Fruit fly (Drosophila melanogaster) whole organism, embryonic: ENCODE results near the gene CG13766.

Experiments
- Adf1 ChIP-seq: fragments of 200-800 bp; sonication (Bioruptor generic); IDR thresholded peaks from 2 replicates; pipeline ENCODE4 v1.3.6; 2022; ENCODE audit warnings: missing biosample characterization, missing genetic modification characterization
- Atf3 ChIP-seq: fragments of 200-800 bp; sonication (Bioruptor generic); optimal IDR thresholded peaks from 3 replicates; lab custom pipeline; 2016; ENCODE audit warnings: missing biosample characterization, missing genetic modification characterization
- B-H1 ChIP-seq: fragments of 200-800 bp; sonication (Bioruptor generic); IDR thresholded peaks from 3 replicates; pipeline ENCODE4 v1.3.6; 2022; ENCODE audit warnings: missing biosample characterization, missing genetic modification characterization
- B-H2 ChIP-seq: fragments of 200-800 bp; sonication (Bioruptor generic); optimal IDR thresholded peaks from 2 replicates; lab custom pipeline; 2018; ENCODE audit warnings: missing biosample characterization, mild to moderate bottlenecking, missing genetic modification characterization
- Blimp-1 ChIP-seq: fragments of 200-800 bp; sonication (Bioruptor generic); optimal IDR thresholded peaks from 3 replicates; lab custom pipeline; 2018; ENCODE audit warnings: missing biosample characterization, missing genetic modification characterization, mild to moderate bottlenecking, moderate library complexity, missing genetic modification reagents
- BtbVII ChIP-seq: fragments of 200-800 bp; sonication (Bioruptor generic); optimal IDR thresholded peaks from 3 replicates; lab custom pipeline; 2017; ENCODE audit warnings: missing biosample characterization, mild to moderate bottlenecking, missing genetic modification characterization
- CG10543 ChIP-seq: fragments of 200-800 bp; sonication (Bioruptor generic); optimal IDR thresholded peaks from 3 replicates; lab custom pipeline; 2017; ENCODE audit warnings: missing biosample characterization, mild to moderate bottlenecking, missing genetic modification characterization, moderate library complexity
- CG10959 ChIP-seq: fragments of 200-800 bp; sonication (Bioruptor generic); IDR thresholded peaks from 2 replicates; pipeline ENCODE4 v1.3.6; 2022; ENCODE audit warnings: missing biosample characterization, missing genetic modification characterization
- CG11504 ChIP-seq: fragments of 200-800 bp; sonication (Bioruptor generic); optimal IDR thresholded peaks from 3 replicates; lab custom pipeline; 2019; ENCODE audit warnings: missing biosample characterization, mild to moderate bottlenecking, missing genetic modification characterization, moderate library complexity
- CG14667 ChIP-seq: fragments of 200-800 bp; sonication (Bioruptor generic); IDR thresholded peaks from 2 replicates; pipeline ENCODE4 v1.3.6; 2022; ENCODE audit warnings: missing biosample characterization, missing genetic modification characterization
- CG17328 ChIP-seq: fragments of 200-800 bp; sonication (Bioruptor generic); IDR thresholded peaks from 2 replicates; pipeline ENCODE4 v1.3.6; 2022; ENCODE audit warnings: missing biosample characterization, missing genetic modification characterization
- CG3163 ChIP-seq: fragments of 200-800 bp; sonication (Bioruptor generic); optimal IDR thresholded peaks from 3 replicates; lab custom pipeline; 2016; ENCODE audit warnings: missing biosample characterization, missing genetic modification characterization
- CG3281 ChIP-seq: fragments of 200-800 bp; sonication (Bioruptor generic); optimal IDR thresholded peaks from 3 replicates; lab custom pipeline; 2017; ENCODE audit warnings: missing biosample characterization, mild to moderate bottlenecking, missing genetic modification characterization
- CG34224 ChIP-seq: fragments of 200-800 bp; sonication (Bioruptor generic); IDR thresholded peaks from 3 replicates; pipeline ENCODE4 v1.3.6; 2022; ENCODE audit warnings: missing biosample characterization, missing genetic modification characterization; ENCODE audit not compliant: partially characterized antibody
- CG43689 ChIP-seq: fragments of 200-800 bp; sonication (Bioruptor generic); IDR thresholded peaks from 2 replicates; pipeline ENCODE4 v1.3.6; 2022; ENCODE audit warnings: missing biosample characterization, missing genetic modification characterization
- CG7786 ChIP-seq: fragments of 200-800 bp; sonication (Bioruptor generic); optimal IDR thresholded peaks from 2 replicates; lab custom pipeline; 2016; ENCODE audit warnings: missing biosample characterization, missing genetic modification characterization
- CG8388 ChIP-seq: fragments of 200-800 bp; sonication (Bioruptor generic); optimal IDR thresholded peaks from 2 replicates; lab custom pipeline; 2019; ENCODE audit warnings: missing biosample characterization, mild to moderate bottlenecking, missing genetic modification characterization, moderate library complexity
- CTCF ChIP-seq: fragments of 200-800 bp; sonication (Bioruptor generic); optimal IDR thresholded peaks from 2 replicates; lab custom pipeline; 2017; ENCODE audit warnings: missing biosample characterization, mild to moderate bottlenecking, missing genetic modification characterization, moderate library complexity
- Chrac-16 ChIP-seq: fragments of 200-800 bp; sonication (Bioruptor generic); optimal IDR thresholded peaks from 3 replicates; lab custom pipeline; 2016; ENCODE audit warnings: missing biosample characterization, missing genetic modification characterization
- D ChIP-seq, 2 experiments: fragments of 200-800 bp in 1 of 2; fragments of >200 bp in 1 of 2; sonication (Bioruptor generic) in 1 of 2; optimal IDR thresholded peaks; 2 replicates in 1 of 2; 3 replicates in 1 of 2; lab custom pipeline; 2017; ENCODE audit warnings: mild to moderate bottlenecking in 1 of 2, missing biosample characterization in 1 of 2, missing genetic modification characterization in 1 of 2, missing genetic modification reagents in 1 of 2
- D19B ChIP-seq: fragments of 200-800 bp; sonication (Bioruptor generic); optimal IDR thresholded peaks from 2 replicates; lab custom pipeline; 2017; ENCODE audit warnings: missing biosample characterization, mild to moderate bottlenecking, missing genetic modification characterization
- E2f2 ChIP-seq: fragments of 200-800 bp; sonication (Bioruptor generic); IDR thresholded peaks from 2 replicates; pipeline ENCODE4 v1.3.6; 2022; ENCODE audit warnings: missing biosample characterization, missing genetic modification characterization
- Hr78 ChIP-seq, 2 experiments: fragments of 200-800 bp in 1 of 2; fragments of >200 bp in 1 of 2; sonication (Bioruptor generic) in 1 of 2; optimal IDR thresholded peaks; 2 replicates each; lab custom pipeline; 2017 to 2019; ENCODE audit warnings: missing biosample characterization in 2 of 2, missing genetic modification characterization in 2 of 2, mild to moderate bottlenecking in 1 of 2, moderate library complexity in 1 of 2
- Med ChIP-seq: fragments of 200-800 bp; sonication (Bioruptor generic); peaks from one replicate; lab custom pipeline; 2016; ENCODE audit warnings: missing biosample characterization, missing genetic modification characterization, mild to moderate bottlenecking, inconsistent platforms, moderate library complexity
- Meics ChIP-seq: fragments of 200-800 bp; sonication (Bioruptor generic); optimal IDR thresholded peaks from 2 replicates; lab custom pipeline; 2017; ENCODE audit warnings: missing biosample characterization, mild to moderate bottlenecking, missing genetic modification characterization
- NC2α ChIP-seq: fragments of 200-800 bp; sonication (Bioruptor generic); optimal IDR thresholded peaks from 2 replicates; lab custom pipeline; 2016; ENCODE audit warnings: missing biosample characterization, missing genetic modification characterization
- Nf-YC ChIP-seq: fragments of 200-800 bp; optimal IDR thresholded peaks from 3 replicates; lab custom pipeline; 2019; ENCODE audit warnings: missing biosample characterization, mild to moderate bottlenecking, missing genetic modification characterization, moderate library complexity
- Opbp ChIP-seq: fragments of 200-800 bp; sonication (Bioruptor generic); IDR thresholded peaks from 3 replicates; pipeline ENCODE4 v1.3.6; 2022; ENCODE audit warnings: missing biosample characterization, missing genetic modification characterization; ENCODE audit not compliant: partially characterized antibody
- Pdp1 ChIP-seq, 2 experiments: fragments of 200-800 bp; sonication (Bioruptor generic); optimal IDR thresholded peaks; 3 replicates each; lab custom pipeline; 2016; ENCODE audit warnings: missing biosample characterization in 2 of 2, missing genetic modification characterization in 2 of 2, mild to moderate bottlenecking in 1 of 2, moderate library complexity in 1 of 2
- Ptx1 ChIP-seq: fragments of 200-800 bp; sonication (Bioruptor generic); IDR thresholded peaks from 2 replicates; pipeline ENCODE4 v1.3.6; 2022; ENCODE audit warnings: missing biosample characterization, missing genetic modification characterization
- bbx ChIP-seq: fragments of 200-800 bp; sonication (Bioruptor generic); IDR thresholded peaks from 2 replicates; pipeline ENCODE4 v1.3.6; 2022; ENCODE audit warnings: missing biosample characterization, missing genetic modification characterization; ENCODE audit not compliant: partially characterized antibody
- cas ChIP-seq: fragments of 200-800 bp; sonication (Bioruptor generic); IDR thresholded peaks from 2 replicates; pipeline ENCODE4 v1.3.6; 2022; ENCODE audit warnings: missing biosample characterization, missing genetic modification characterization
- dmrt99B ChIP-seq: fragments of 200-800 bp; sonication (Bioruptor generic); optimal IDR thresholded peaks from 2 replicates; lab custom pipeline; 2018; ENCODE audit warnings: missing biosample characterization, mild to moderate bottlenecking, missing genetic modification characterization, moderate library complexity
- ftz-f1 ChIP-seq: fragments of 200-800 bp; sonication (Bioruptor generic); optimal IDR thresholded peaks from 2 replicates; lab custom pipeline; 2016; ENCODE audit warnings: missing biosample characterization, missing genetic modification characterization
- grn ChIP-seq: fragments of 200-800 bp; sonication (Bioruptor generic); optimal IDR thresholded peaks from 3 replicates; lab custom pipeline; 2017; ENCODE audit warnings: missing biosample characterization, missing genetic modification characterization
- ken ChIP-seq: fragments of 200-800 bp; sonication (Bioruptor generic); IDR thresholded peaks from 3 replicates; pipeline ENCODE4 v1.3.6; 2022; ENCODE audit warnings: missing biosample characterization, missing genetic modification characterization
- kni ChIP-seq: fragments of 200-800 bp; sonication (Bioruptor generic); optimal IDR thresholded peaks from 3 replicates; lab custom pipeline; 2017; ENCODE audit warnings: mild to moderate bottlenecking, missing biosample characterization, missing genetic modification reagents, missing genetic modification characterization
- lilli ChIP-seq: fragments of 200-800 bp; sonication (Bioruptor generic); optimal IDR thresholded peaks from 3 replicates; lab custom pipeline; 2016; ENCODE audit warnings: missing biosample characterization, missing genetic modification characterization
- lmd ChIP-seq: fragments of 200-800 bp; sonication (Bioruptor generic); IDR thresholded peaks from 2 replicates; pipeline ENCODE4 v1.3.6; 2022; ENCODE audit warnings: missing biosample characterization, missing genetic modification characterization
- peb ChIP-seq: fragments of 200-800 bp; sonication (Bioruptor generic); IDR thresholded peaks from 2 replicates; pipeline ENCODE4 v1.3.6; 2022; ENCODE audit warnings: missing biosample characterization, missing genetic modification characterization
- pnt ChIP-seq: fragments of 200-800 bp; sonication (Bioruptor generic); optimal IDR thresholded peaks from 3 replicates; lab custom pipeline; 2016; ENCODE audit warnings: missing biosample characterization, missing genetic modification characterization
- sc ChIP-seq, 3 experiments: fragments of >200 bp in 2 of 3; fragments of 200-800 bp in 1 of 3; sonication (Bioruptor generic) in 1 of 3; optimal IDR thresholded peaks; 2 replicates in 2 of 3; 3 replicates in 1 of 3; lab custom pipeline; 2017; ENCODE audit warnings: mild to moderate bottlenecking in 1 of 3, missing biosample characterization in 1 of 3, missing genetic modification characterization in 1 of 3, missing genetic modification reagents in 1 of 3
- sd ChIP-seq: fragments of 200-800 bp; sonication (Bioruptor generic); optimal IDR thresholded peaks from 3 replicates; lab custom pipeline; 2018; ENCODE audit warnings: missing biosample characterization, mild to moderate bottlenecking, missing genetic modification characterization, moderate library complexity
- sens ChIP-seq: fragments of 200-800 bp; sonication (Bioruptor generic); peaks from one replicate; lab custom pipeline; 2016; ENCODE audit warnings: missing biosample characterization, missing genetic modification characterization
- so ChIP-seq: fragments of 200-800 bp; sonication (Bioruptor generic); IDR thresholded peaks from 3 replicates; pipeline ENCODE4 v1.3.6; 2022; ENCODE audit warnings: missing biosample characterization, missing genetic modification characterization
- tgo ChIP-seq: fragments of 200-800 bp; sonication (Bioruptor generic); IDR thresholded peaks from 3 replicates; pipeline ENCODE4 v1.3.6; 2022; ENCODE audit warnings: missing biosample characterization, missing genetic modification characterization
- ttk ChIP-seq: fragments of 200-800 bp; sonication (Bioruptor generic); IDR thresholded peaks from 2 replicates; pipeline ENCODE4 v2.1.2; 2022; ENCODE audit warnings: missing biosample characterization, missing genetic modification characterization
- vvl ChIP-seq: fragments of 200-800 bp; sonication (Bioruptor generic); IDR thresholded peaks from 2 replicates; pipeline ENCODE4 v1.3.6; 2022; ENCODE audit warnings: missing biosample characterization, missing genetic modification characterization
- wor ChIP-seq: fragments of 200-800 bp; sonication (Bioruptor generic); IDR thresholded peaks from 2 replicates; pipeline ENCODE4 v1.3.6; 2022; ENCODE audit warnings: missing biosample characterization, missing genetic modification characterization

Gene CG13766

dm6 chr2L:6553041-6553796, 12.8 kb downstream of the CG13766 start (continued):
- TF ChIP-seq tgo (GFP tag; lab: Robert Waterston, UW) (no peak), ttk (GFP tag; lab: Robert Waterston, UW) (no peak), Blimp-1 (GFP tag; lab: Kevin White, UChicago) (no peak), B-H2 (GFP tag; lab: Kevin White, UChicago) (no peak), Hr78 (GFP tag; optimal IDR thresholded peaks at IDR 0.05; lab: Kevin White, UChicago) (peak in 1 of 2 experiments; percentile 68), Ptx1 (GFP tag; lab: Robert Waterston, UW) (no peak), ftz-f1 (GFP tag; lab: Kevin White, UChicago) (peak; percentile 10), peb (GFP tag; lab: Robert Waterston, UW) (0 out of 2 replicates have a peak, but pooled peaks have one; percentile 11), lmd (GFP tag; lab: Robert Waterston, UW) (no peak; the same call in 1 of the 2 replicates), CG11504 (no peak), CG43689 (GFP tag; lab: Robert Waterston, UW) (no peak), D19B (no peak), CG14667 (GFP tag; lab: Robert Waterston, UW) (no peak), Pdp1 (GFP tag; optimal IDR thresholded peaks at IDR 0.05; lab: Kevin White, UChicago) (peak in 1 of 2 experiments; percentile 34), sc (optimal IDR thresholded peaks at IDR 0.05; lab: Kevin White, UChicago) (no peak), sc (GFP tag; optimal IDR thresholded peaks at IDR 0.05; lab: Kevin White, UChicago) (no peak), dmrt99B (peak; percentile 25), Nf-YC (tag; lab: Kevin White, UChicago) (no peak), NC2α (GFP tag; lab: Kevin White, UChicago) (no peak), E2f2 (GFP tag; lab: Robert Waterston, UW) (no peak), sens (GFP tag; lab: Kevin White, UChicago) (peak; percentile 69), cas (GFP tag; lab: Robert Waterston, UW) (no peak), CG3163 (no peak), Med (peak; percentile 23), CG34224 (no peak), BtbVII (GFP tag; lab: Kevin White, UChicago) (no peak), vvl (GFP tag; lab: Robert Waterston, UW) (no peak), CG10959 (GFP tag; lab: Robert Waterston, UW) (peak; percentile 20; the same call in 1 of the 2 replicates), wor (no peak), D (optimal IDR thresholded peaks at IDR 0.05; lab: Kevin White, UChicago) (no peak), D (GFP tag; optimal IDR thresholded peaks at IDR 0.05; lab: Kevin White, UChicago) (peak; percentile 43), CG7786 (GFP tag; lab: Kevin White, UChicago) (no peak), Opbp (GFP tag; lab: Robert Waterston, UW) (no peak), Adf1 (GFP tag; lab: Robert Waterston, UW) (no peak), B-H1 (GFP tag; lab: Robert Waterston, UW) (no peak), so (GFP tag; lab: Robert Waterston, UW) (0 out of 3 replicates have a peak, but pooled peaks have one; percentile 15), kni (peak; percentile 42), Atf3 (GFP tag; lab: Kevin White, UChicago) (no peak), sd (peak; percentile 60), bbx (no peak), ken (GFP tag; lab: Robert Waterston, UW) (peak; percentile 42; the same call in 1 of the 3 replicates), CG10543 (GFP tag; lab: Kevin White, UChicago) (peak; percentile 17), Chrac-16 (GFP tag; lab: Kevin White, UChicago) (peak; percentile 3), CG17328 (GFP tag; lab: Robert Waterston, UW) (no peak), Meics (GFP tag; lab: Kevin White, UChicago) (no peak), CG3281 (GFP tag; lab: Kevin White, UChicago) (no peak), pnt (GFP tag; lab: Kevin White, UChicago) (peak; percentile 38), grn (peak; percentile 68), CTCF (no peak), lilli (GFP tag; lab: Kevin White, UChicago) (no peak), CG8388 (peak; percentile 25)
